Worm (Caenorhabditis elegans) whole organism, L4 larva: ENCODE data around the gene ZC412.3.

Source experiments
- D1046.2 ChIP-seq: fragments of 200-800 bp; sonication (Bioruptor generic); IDR thresholded peaks from 2 replicates; pipeline ENCODE4 v1.3.6; 2022; ENCODE audit warnings: missing genetic modification characterization, missing compliant biosample characterization
- F10B5.3 ChIP-seq: sonication (generic microtip); optimal IDR thresholded peaks from 2 replicates; lab custom pipeline; 2016; ENCODE audit warnings: mild to moderate bottlenecking, missing genetic modification characterization, missing compliant biosample characterization
- T20F7.1 ChIP-seq: fragments of 200-800 bp; sonication (Bioruptor generic); optimal IDR thresholded peaks from 2 replicates; lab custom pipeline; 2018; ENCODE audit warnings: mild to moderate bottlenecking, missing genetic modification characterization, missing compliant biosample characterization
- Y75B8A.6 ChIP-seq: fragments of 200-800 bp; sonication (Bioruptor generic); IDR thresholded peaks from 2 replicates; pipeline ENCODE4 v1.3.6; 2022; ENCODE audit warnings: missing genetic modification reagents, missing genetic modification characterization, missing compliant biosample characterization
- aha-1 ChIP-seq: fragments of 150-350 bp; peaks from one replicate; lab custom pipeline; 2014; ENCODE audit warnings: missing biosample characterization, missing genetic modification characterization
- aly-2 ChIP-seq: sonication (generic microtip); optimal IDR thresholded peaks from 2 replicates; lab custom pipeline; 2018; ENCODE audit warnings: missing biosample characterization, missing genetic modification characterization
- ama-1 ChIP-seq: fragments of 150-350 bp; optimal IDR thresholded peaks from 2 replicates; lab custom pipeline; 2014; ENCODE audit warnings: inconsistent platforms, mixed read lengths
- attf-4 ChIP-seq: sonication (generic microtip); optimal IDR thresholded peaks from 3 replicates; lab custom pipeline; 2017; ENCODE audit warnings: missing biosample characterization, missing genetic modification characterization
- ceh-32 ChIP-seq: sonication (generic microtip); optimal IDR thresholded peaks from 2 replicates; lab custom pipeline; 2016; ENCODE audit warnings: mild to moderate bottlenecking, missing genetic modification characterization, missing compliant biosample characterization; ENCODE audit not compliant: poor library complexity
- ctbp-1 ChIP-seq: fragments of 200-800 bp; sonication (Bioruptor generic); IDR thresholded peaks from 2 replicates; pipeline ENCODE4 v1.3.6; 2022; ENCODE audit warnings: missing genetic modification reagents, missing genetic modification characterization, missing compliant biosample characterization
- daf-16 ChIP-seq, 3 experiments: sonication (generic microtip); optimal IDR thresholded peaks; 2 replicates each; lab custom pipeline; 2016 to 2017; ENCODE audit warnings: missing genetic modification characterization in 3 of 3, missing genetic modification reagents in 3 of 3, mild to moderate bottlenecking in 2 of 3, missing compliant biosample characterization in 2 of 3, missing biosample characterization in 1 of 3, moderate library complexity in 1 of 3
- daf-19 ChIP-seq: fragments of 200-800 bp; sonication (Bioruptor generic); conservative IDR thresholded peaks from 2 replicates; pipeline ENCODE4 v1.3.6; 2022; ENCODE audit warnings: missing genetic modification characterization, missing compliant biosample characterization
- daf-8 ChIP-seq: fragments of 200-800 bp; sonication (Bioruptor generic); IDR thresholded peaks from 2 replicates; pipeline ENCODE4 v1.3.6; 2022; ENCODE audit warnings: missing genetic modification characterization, missing compliant biosample characterization
- dmd-6 ChIP-seq: fragments of 200-800 bp; sonication (Bioruptor generic); IDR thresholded peaks from 2 replicates; pipeline ENCODE4 v1.3.6; 2022; ENCODE audit warnings: missing genetic modification reagents, missing genetic modification characterization, missing compliant biosample characterization
- dmd-9 ChIP-seq: fragments of 200-800 bp; sonication (Bioruptor generic); IDR thresholded peaks from 2 replicates; pipeline ENCODE4 v1.3.6; 2022; ENCODE audit warnings: missing genetic modification reagents, missing genetic modification characterization, missing compliant biosample characterization
- dpl-1 ChIP-seq: fragments of 150-350 bp; optimal IDR thresholded peaks from 2 replicates; lab custom pipeline; 2014; ENCODE audit warnings: missing biosample characterization, missing genetic modification reagents, missing genetic modification characterization
- duxl-1 ChIP-seq: sonication (generic microtip); optimal IDR thresholded peaks from 2 replicates; lab custom pipeline; 2016; ENCODE audit warnings: mild to moderate bottlenecking, missing genetic modification characterization, moderate library complexity, missing compliant biosample characterization; ENCODE audit not compliant: poor library complexity
- egl-27 ChIP-seq: sonication (generic microtip); optimal IDR thresholded peaks from 3 replicates; lab custom pipeline; 2017; ENCODE audit warnings: missing biosample characterization, missing genetic modification reagents, missing genetic modification characterization
- egl-43 ChIP-seq: fragments of 200-800 bp; sonication (Bioruptor generic); IDR thresholded peaks from 2 replicates; pipeline ENCODE4 v1.3.6; 2022; ENCODE audit warnings: missing genetic modification reagents, missing genetic modification characterization, missing compliant biosample characterization
- gei-8 ChIP-seq: fragments of 200-800 bp; sonication (Bioruptor generic); optimal IDR thresholded peaks from 2 replicates; lab custom pipeline; 2018; ENCODE audit warnings: mild to moderate bottlenecking, missing genetic modification characterization, missing compliant biosample characterization
- hif-1 ChIP-seq, 2 experiments: sonication (generic microtip); optimal IDR thresholded peaks; 2 replicates each; lab custom pipeline; 2016 to 2017; ENCODE audit warnings: missing compliant biosample characterization in 2 of 2, missing genetic modification characterization in 2 of 2, missing genetic modification reagents in 2 of 2, missing genotype in 2 of 2, mild to moderate bottlenecking in 1 of 2
- lin-13 ChIP-seq: fragments of 150-350 bp; optimal IDR thresholded peaks from 2 replicates; lab custom pipeline; 2014; ENCODE audit warnings: missing biosample characterization, missing genetic modification reagents, missing genetic modification characterization
- mep-1 ChIP-seq: fragments of 150-350 bp; sonication (generic microtip); optimal IDR thresholded peaks from 3 replicates; lab custom pipeline; 2014; ENCODE audit warnings: missing biosample characterization, missing genetic modification characterization
- mes-2 ChIP-seq: sonication (generic microtip); optimal IDR thresholded peaks from 2 replicates; lab custom pipeline; 2016; ENCODE audit warnings: missing genotype, mild to moderate bottlenecking, missing genetic modification characterization, missing compliant biosample characterization; ENCODE audit not compliant: poor library complexity, severe bottlenecking
- mxl-2 ChIP-seq: fragments of 200-800 bp; sonication (Bioruptor generic); conservative IDR thresholded peaks from 2 replicates; pipeline ENCODE4 v1.3.6; 2022; ENCODE audit warnings: missing genetic modification reagents, missing genetic modification characterization, missing compliant biosample characterization
- mxl-3 ChIP-seq: fragments of 200-800 bp; sonication (Bioruptor generic); optimal IDR thresholded peaks from 2 replicates; lab custom pipeline; 2018; ENCODE audit warnings: mild to moderate bottlenecking, missing genetic modification characterization, missing compliant biosample characterization
- nhr-102 ChIP-seq: sonication (generic microtip); optimal IDR thresholded peaks from 2 replicates; lab custom pipeline; 2016; ENCODE audit warnings: mild to moderate bottlenecking, missing genetic modification characterization, moderate library complexity, missing compliant biosample characterization
- nhr-11 ChIP-seq: fragments of 150-350 bp; optimal IDR thresholded peaks from 2 replicates; lab custom pipeline; 2014; ENCODE audit warnings: missing biosample characterization, missing genetic modification characterization
- nhr-28 ChIP-seq: fragments of 150-350 bp; optimal IDR thresholded peaks from 2 replicates; lab custom pipeline; 2014; ENCODE audit warnings: missing biosample characterization, missing genetic modification characterization
- nhr-42 ChIP-seq: fragments of 200-800 bp; sonication (Bioruptor generic); IDR thresholded peaks from 2 replicates; pipeline ENCODE4 v1.3.6; 2022; ENCODE audit warnings: missing genetic modification characterization, missing compliant biosample characterization
- nhr-48 ChIP-seq: sonication (generic microtip); optimal IDR thresholded peaks from 2 replicates; lab custom pipeline; 2016; ENCODE audit warnings: mild to moderate bottlenecking, missing genetic modification characterization, missing compliant biosample characterization
- nhr-6 ChIP-seq: fragments of 150-350 bp; optimal IDR thresholded peaks from 2 replicates; lab custom pipeline; 2014; ENCODE audit warnings: missing biosample characterization, missing genetic modification characterization
- nhr-77 ChIP-seq: fragments of 150-350 bp; optimal IDR thresholded peaks from 2 replicates; lab custom pipeline; 2014; ENCODE audit warnings: missing biosample characterization, missing genetic modification characterization
- sdz-12 ChIP-seq: fragments of 200-800 bp; sonication (Bioruptor generic); optimal IDR thresholded peaks from 2 replicates; lab custom pipeline; 2018; ENCODE audit warnings: mild to moderate bottlenecking, missing genetic modification characterization, missing compliant biosample characterization
- set-16 ChIP-seq: fragments of 200-800 bp; sonication (Bioruptor generic); IDR thresholded peaks from 2 replicates; pipeline ENCODE4 v1.3.6; 2022; ENCODE audit warnings: missing genetic modification reagents, missing genetic modification characterization, missing compliant biosample characterization
- snpc-1.2 ChIP-seq: fragments of 200-800 bp; sonication (Bioruptor generic); IDR thresholded peaks from 2 replicates; pipeline ENCODE4 v1.3.6; 2022; ENCODE audit warnings: missing genetic modification reagents, missing genetic modification characterization, missing compliant biosample characterization
- snpc-4 ChIP-seq: fragments of 150-350 bp; optimal IDR thresholded peaks from 2 replicates; lab custom pipeline; 2014; ENCODE audit warnings: missing biosample characterization, missing genetic modification characterization
- unc-130 ChIP-seq: sonication (generic microtip); optimal IDR thresholded peaks from 2 replicates; lab custom pipeline; 2016; ENCODE audit warnings: missing genetic modification reagents, missing genetic modification characterization, missing compliant biosample characterization
- unc-39 ChIP-seq: sonication (generic microtip); optimal IDR thresholded peaks from 2 replicates; lab custom pipeline; 2017; ENCODE audit warnings: missing biosample characterization, missing genetic modification characterization
- unc-62 ChIP-seq, 3 experiments: fragments of 150-350 bp in 1 of 3; sonication (generic microtip); optimal IDR thresholded peaks in 2 of 3; peaks in 1 of 3; 1 replicate in 1 of 3; 2 replicates in 2 of 3; lab custom pipeline; 2014 to 2017; ENCODE audit warnings: missing biosample characterization in 3 of 3, missing genetic modification characterization in 3 of 3, missing genetic modification reagents in 3 of 3, missing genotype in 1 of 3
- vab-7 ChIP-seq: fragments of 200-800 bp; sonication (Bioruptor generic); IDR thresholded peaks from 2 replicates; pipeline ENCODE4 v1.3.6; 2022; ENCODE audit warnings: missing genetic modification reagents, missing genetic modification characterization, missing compliant biosample characterization
- zfp-3 ChIP-seq: fragments of 200-800 bp; sonication (Bioruptor generic); conservative IDR thresholded peaks from 2 replicates; pipeline ENCODE4 v1.3.6; 2022; ENCODE audit warnings: missing genetic modification reagents, missing genetic modification characterization, missing compliant biosample characterization
- zip-11 ChIP-seq: fragments of 200-800 bp; sonication (Bioruptor generic); IDR thresholded peaks from 2 replicates; pipeline ENCODE4 v1.3.6; 2022; ENCODE audit warnings: missing genetic modification characterization, missing compliant biosample characterization
- ztf-7 ChIP-seq: fragments of 150-350 bp; optimal IDR thresholded peaks from 2 replicates; lab custom pipeline; 2014; ENCODE audit warnings: missing biosample characterization, missing genetic modification characterization

The ZC412.3 gene

DNA sequence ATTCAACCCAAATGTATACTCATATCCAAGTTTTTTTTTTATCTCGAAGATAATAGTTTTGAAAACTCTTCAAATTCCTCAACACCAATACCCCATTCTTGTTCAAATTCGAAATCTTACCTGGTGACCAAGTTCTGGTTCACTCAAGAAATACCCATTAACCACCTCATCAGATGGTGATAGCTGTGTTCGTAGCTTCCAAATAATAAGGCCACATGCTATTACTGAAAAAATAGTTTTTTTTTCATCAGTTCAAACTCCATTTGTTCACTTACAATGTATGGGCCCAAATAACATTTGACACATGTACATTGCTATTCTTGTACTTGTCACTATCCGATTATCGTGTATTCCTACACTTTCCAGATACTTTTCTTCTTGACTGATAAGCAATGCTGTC, 36.1 kb upstream of the ZC412.3 start:
- TF ChIP-seq nhr-48 (tag; lab: Kevin White, UChicago) (no peak), ceh-32 (no peak), unc-62 (GFP tag; optimal IDR thresholded peaks at IDR 0.05 in 1 of 2; lab: Kevin White, UChicago) (peak in 1 of 2 experiments; percentile 98), unc-62 (tag; optimal IDR thresholded peaks at IDR 0.05; lab: Kevin White, UChicago) (no peak), daf-16 (GFP tag; optimal IDR thresholded peaks at IDR 0.05; lab: Kevin White, UChicago) (no peak), daf-16 (tag; optimal IDR thresholded peaks at IDR 0.05; lab: Kevin White, UChicago) (no peak), lin-13 (GFP tag; lab: Kevin White, UChicago) (no peak), egl-27 (tag; lab: Kevin White, UChicago) (no peak), aha-1 (tag; lab: Kevin White, UChicago) (peak; percentile 7)

DNA sequence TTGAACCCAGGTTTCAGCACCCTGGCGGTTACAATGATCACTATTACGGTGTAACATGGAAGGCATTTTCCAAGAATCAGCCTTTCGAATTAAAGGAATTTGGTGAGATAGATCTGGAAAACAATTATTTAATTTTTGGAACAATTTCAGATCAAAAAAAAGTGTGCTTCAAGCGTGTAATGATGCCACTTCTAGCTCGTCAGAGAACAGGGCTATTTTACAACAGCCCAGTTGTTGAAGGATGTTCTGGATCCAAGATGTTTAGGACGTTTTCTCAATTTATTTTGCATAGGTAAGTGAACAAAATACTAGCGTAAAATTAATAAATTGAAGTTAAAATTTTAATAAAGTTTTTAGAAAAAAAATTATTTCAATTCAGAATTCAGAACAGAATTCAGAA, 29.6 kb upstream of the ZC412.3 start:
- TF ChIP-seq aha-1 (tag; lab: Kevin White, UChicago) (peak; percentile 94), aly-2 (tag; lab: Kevin White, UChicago) (no peak)

ce11 chrV:14899545-14899944, 28.2 kb upstream of the ZC412.3 start, which contains the start of gene H12D21.10:
TSS of gene H12D21.10 (plus strand) at chrV:14899804.
- no peak for TF ChIP-seq dpl-1 (GFP tag; lab: Kevin White, UChicago)
- TF ChIP-seq T20F7.1 (GFP tag; lab: Kevin White, UChicago): no peak
- TF ChIP-seq mxl-2 (GFP tag; lab: Robert Waterston, UW): no peak
- TF ChIP-seq egl-43 (GFP tag; lab: Robert Waterston, UW): no peak
- no peak for TF ChIP-seq ama-1 (lab: Kevin White, UChicago)

DNA sequence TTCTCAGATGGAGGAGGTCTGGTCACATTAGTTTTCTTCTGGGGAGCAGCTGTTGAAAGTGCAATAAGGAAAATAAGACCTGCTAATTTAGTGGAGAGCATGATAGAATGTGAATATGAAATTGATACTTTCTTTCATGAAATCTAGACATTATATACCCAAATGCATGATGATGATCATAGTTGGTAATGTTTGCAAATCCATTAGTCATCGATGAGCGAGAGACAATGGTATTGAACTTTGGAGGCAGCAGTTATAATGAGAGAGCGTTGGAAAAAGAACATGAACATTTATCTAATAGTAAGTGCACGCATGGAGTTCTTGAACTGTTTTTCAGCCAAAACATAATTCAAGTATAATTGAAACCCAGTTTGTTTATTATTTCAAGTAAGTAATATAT, 26.4 kb upstream of the ZC412.3 start, which contains the start of gene H12D21.6:
Gene H12D21.6 (minus strand): TSS at position 101 of the 400 bp plus-strand sequence.
- TF ChIP-seq nhr-6 (tag; lab: Kevin White, UChicago) (peak; percentile 9), Y75B8A.6 (no peak)
- TF ChIP-seq, all 104 proteins: peak for 1

ce11 chrV:14895557-14895956, 24.2 kb upstream of the ZC412.3 start, which contains the start of gene mpst-3:
TSS of gene mpst-3 (plus strand) at chrV:14895647.
- TF ChIP-seq snpc-4 (tag; lab: Kevin White, UChicago): no peak
- no peak for TF ChIP-seq F10B5.3 (tag; lab: Kevin White, UChicago)
- no peak for TF ChIP-seq vab-7 (GFP tag; lab: Robert Waterston, UW)
- no peak for TF ChIP-seq ctbp-1
- TF ChIP-seq sdz-12: no peak
- peak; percentile 73 for TF ChIP-seq nhr-28 (tag; lab: Kevin White, UChicago)
- peak; percentile 51 for TF ChIP-seq mxl-3 (GFP tag; lab: Kevin White, UChicago)
- no peak for TF ChIP-seq D1046.2 (GFP tag; lab: Robert Waterston, UW)
- no peak for TF ChIP-seq mep-1 (tag; lab: Kevin White, UChicago)
- TF ChIP-seq attf-4 (tag; lab: Kevin White, UChicago): no peak
- no peak for TF ChIP-seq duxl-1
- TF ChIP-seq mes-2 (tag; lab: Kevin White, UChicago): peak; percentile 39
- no peak for TF ChIP-seq snpc-1.2 (GFP tag; lab: Robert Waterston, UW)
- TF ChIP-seq gei-8: no peak
- no peak for TF ChIP-seq daf-8 (GFP tag; lab: Robert Waterston, UW)
- TF ChIP-seq dmd-9: no peak
- TF ChIP-seq zip-11: no peak
- peak; percentile 44 to 71 for TF ChIP-seq hif-1 (tag; optimal IDR thresholded peaks at IDR 0.05; lab: Kevin White, UChicago)
- no peak for TF ChIP-seq zfp-3 (GFP tag; lab: Robert Waterston, UW)
- TF ChIP-seq ztf-7: no peak
- TF ChIP-seq set-16 (GFP tag; lab: Robert Waterston, UW): no peak
- no peak for TF ChIP-seq nhr-102
- TF ChIP-seq nhr-11 (tag; lab: Kevin White, UChicago): no peak
- peak; percentile 22 for TF ChIP-seq nhr-77 (tag; lab: Kevin White, UChicago)
- TF ChIP-seq dpl-1 (GFP tag; lab: Kevin White, UChicago): no peak
- peak; percentile 83 for TF ChIP-seq dmd-6
- TF ChIP-seq unc-130 (GFP tag; lab: Kevin White, UChicago): no peak
- no peak for TF ChIP-seq ceh-32
- no peak for TF ChIP-seq unc-39 (tag; lab: Kevin White, UChicago)
- no peak for TF ChIP-seq daf-19 (GFP tag; lab: Robert Waterston, UW)
- TF ChIP-seq nhr-42 (GFP tag; lab: Robert Waterston, UW): no peak
